Fruit fly (Drosophila melanogaster): ENCODE results near the gene CG14631.

- TF ChIP-seq CG7101 (tag; optimal IDR thresholded peaks at IDR 0.05) = no peak
- no peak for TF ChIP-seq CG12768 (GFP tag; optimal IDR thresholded peaks at IDR 0.05)
- TF ChIP-seq pad (GFP tag; optimal IDR thresholded peaks at IDR 0.05) = no peak
- no peak for TF ChIP-seq Crg-1 (GFP tag; optimal IDR thresholded peaks at IDR 0.05)
- TF ChIP-seq CG14711 (tag; optimal IDR thresholded peaks at IDR 0.05) = no peak
- no peak for TF ChIP-seq bab1 (GFP tag; optimal IDR thresholded peaks at IDR 0.05)
- no peak for TF ChIP-seq CG7045 (GFP tag; optimal IDR thresholded peaks at IDR 0.05)
- TF ChIP-seq kay (GFP tag; ENCODE audit: borderline replicate concordance) = no peak
- TF ChIP-seq CG33017 (tag; optimal IDR thresholded peaks at IDR 0.05) = no peak
- TF ChIP-seq Hr96 (GFP tag; optimal IDR thresholded peaks at IDR 0.05) = no peak
- no peak for TF ChIP-seq cic (GFP tag; optimal IDR thresholded peaks at IDR 0.05)
- no peak for TF ChIP-seq cnc (optimal IDR thresholded peaks at IDR 0.05)
Observed at dm6 chrX:966818-967217, 45.0 kb upstream of the CG14631 start.
